Worm (Caenorhabditis elegans): ENCODE measurements around the gene sre-39.
A peak's percentile ranks its signal among the peaks of the same experiment; 100 is the strongest.

The sre-39 gene

DNA sequence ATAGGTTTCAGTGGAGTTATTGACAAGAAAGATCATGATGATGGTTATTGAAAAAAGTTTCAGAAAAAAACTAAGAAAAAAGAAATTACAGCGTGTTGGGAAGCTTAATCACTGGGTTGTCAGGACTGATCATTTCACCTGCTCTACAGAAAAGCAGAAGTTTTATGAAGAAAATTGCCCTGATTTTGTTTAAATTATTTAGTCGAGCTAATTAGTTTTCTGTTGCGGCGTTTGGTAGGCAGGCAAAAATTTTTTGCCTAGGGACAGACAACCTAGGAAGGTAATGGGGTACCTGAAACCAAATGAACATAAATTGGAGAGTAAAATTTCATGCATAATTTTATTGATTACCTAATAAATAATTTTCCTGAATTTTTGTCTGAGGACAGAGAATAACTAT lies 3.3 kb upstream of the sre-39 start, which contains the start of gene sre-40 (continued):
- TF ChIP-seq pat-9 (tag; optimal IDR thresholded peaks at IDR 0.05): no peak

DNA sequence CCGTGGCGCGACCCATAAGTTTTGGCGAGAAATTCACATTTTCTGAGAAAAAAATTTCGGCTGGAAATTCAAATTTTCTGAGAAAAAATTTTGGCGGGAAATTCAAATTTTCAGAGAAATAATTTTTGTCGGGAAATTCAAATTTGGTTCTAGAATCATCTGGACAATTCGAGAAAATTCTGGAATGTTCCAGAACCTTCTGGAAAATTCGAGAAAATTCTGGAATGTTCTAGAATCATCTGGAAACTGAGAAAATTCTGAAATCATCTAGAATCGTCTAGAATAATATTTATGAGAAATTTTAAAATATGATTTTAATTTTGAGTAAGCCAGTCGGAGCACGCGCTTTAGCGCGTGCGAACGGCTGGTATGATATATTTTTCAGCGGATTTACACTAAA lies 2.2 kb upstream of the sre-39 start:
- TF ChIP-seq ref-2 (tag; optimal IDR thresholded peaks at IDR 0.05) (no peak), hlh-6 (tag; optimal IDR thresholded peaks at IDR 0.05) (no peak), ceh-6 (GFP tag; optimal IDR thresholded peaks at IDR 0.05) (no peak), tbx-2 (tag; optimal IDR thresholded peaks at IDR 0.05) (no peak), ceh-48 (tag; optimal IDR thresholded peaks at IDR 0.05) (no peak), ets-4 (tag; optimal IDR thresholded peaks at IDR 0.05) (no peak), lin-11 (tag; optimal IDR thresholded peaks at IDR 0.05) (no peak), gmeb-2 (tag; optimal IDR thresholded peaks at IDR 0.05) (no peak), ceh-45 (GFP tag; IDR thresholded peaks at IDR 0.05) (no peak)

DNA sequence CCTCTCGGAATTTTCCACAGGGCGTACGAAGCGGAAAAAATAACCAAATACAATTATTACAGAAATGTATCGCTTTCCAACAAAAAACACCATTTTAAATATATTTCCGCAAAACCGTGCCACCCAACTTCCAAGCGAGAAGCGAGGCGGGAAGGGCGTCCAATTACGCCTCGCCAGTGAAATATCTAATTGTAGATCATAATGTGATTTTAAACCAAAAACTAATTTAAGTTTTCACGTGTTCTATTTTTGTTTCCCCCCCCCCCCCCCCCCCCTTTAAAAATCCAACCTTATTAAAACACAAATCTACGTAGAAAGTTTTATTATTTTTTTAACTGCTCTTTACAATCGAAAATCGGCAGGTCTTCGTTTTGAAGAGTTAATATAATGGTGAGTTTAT lies 2.4 kb downstream of the sre-39 start, which contains the start of gene F10G7.12:
Gene F10G7.12 (plus strand): TSS at position 301 of the 400 bp plus-strand sequence.
- TF ChIP-seq F13H6.1 (tag; optimal IDR thresholded peaks at IDR 0.05) (no peak), ref-2 (tag; optimal IDR thresholded peaks at IDR 0.05) (no peak), tbx-2 (tag; optimal IDR thresholded peaks at IDR 0.05) (no peak), ets-4 (tag; optimal IDR thresholded peaks at IDR 0.05) (no peak)

ce11 chrII:4693129-4693528 lies 6.1 kb downstream of the sre-39 start, which contains the start of gene F10G7.5:
TSS of gene F10G7.5 (plus strand) at chrII:4693414.
- TF ChIP-seq elt-2 (tag; optimal IDR thresholded peaks at IDR 0.05) (peak; percentile 43), madf-2 (tag; optimal IDR thresholded peaks at IDR 0.05) (no peak)

DNA sequence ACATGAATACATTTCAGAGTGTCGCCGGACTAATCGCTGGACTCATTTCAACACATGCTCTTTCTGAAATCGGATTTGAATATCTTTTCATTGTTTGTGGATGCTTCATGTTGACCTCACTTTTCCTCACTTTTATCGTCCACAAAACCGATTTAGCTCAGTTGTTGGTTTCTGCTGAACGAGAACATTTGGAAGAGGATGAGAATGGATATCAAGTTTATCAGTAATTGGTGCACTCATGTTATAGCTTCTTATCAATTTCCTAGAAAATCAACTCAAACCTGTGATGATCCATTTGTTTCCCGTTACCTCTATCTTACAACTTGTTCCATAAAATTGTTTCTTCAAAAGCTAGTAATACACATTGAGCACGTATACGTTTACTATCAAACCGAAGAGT lies 9.0 kb downstream of the sre-39 start:
- TF ChIP-seq nhr-232 (tag; optimal IDR thresholded peaks at IDR 0.05) (no peak), lim-6 (tag; optimal IDR thresholded peaks at IDR 0.05) (no peak), odd-2 (tag; optimal IDR thresholded peaks at IDR 0.05) (no peak), pha-2 (tag; optimal IDR thresholded peaks at IDR 0.05) (no peak), unc-86 (tag; optimal IDR thresholded peaks at IDR 0.05) (no peak)

ce11 chrII:4698266-4698771 lies 11.3 kb downstream of the sre-39 start, which contains the start of the genes rpn-5 and scc-1:
TSS of gene rpn-5 (minus strand) at chrII:4698427.
TSS of gene scc-1 (plus strand) at chrII:4698721.
- TF ChIP-seq tbx-2 (tag; optimal IDR thresholded peaks at IDR 0.05) (peak; percentile 25), ets-4 (tag; optimal IDR thresholded peaks at IDR 0.05) (no peak), unc-42 (tag; optimal IDR thresholded peaks at IDR 0.05) (peak; percentile 3), pax-1 (tag; optimal IDR thresholded peaks at IDR 0.05) (peak; percentile 33), ref-2 (tag; optimal IDR thresholded peaks at IDR 0.05) (peak; percentile 21), C38D4.7 (GFP tag; optimal IDR thresholded peaks at IDR 0.05) (no peak), unc-55 (GFP tag; optimal IDR thresholded peaks at IDR 0.05) (peak; percentile 97), nfya-1 (tag; optimal IDR thresholded peaks at IDR 0.05) (peak; percentile 85)

DNA sequence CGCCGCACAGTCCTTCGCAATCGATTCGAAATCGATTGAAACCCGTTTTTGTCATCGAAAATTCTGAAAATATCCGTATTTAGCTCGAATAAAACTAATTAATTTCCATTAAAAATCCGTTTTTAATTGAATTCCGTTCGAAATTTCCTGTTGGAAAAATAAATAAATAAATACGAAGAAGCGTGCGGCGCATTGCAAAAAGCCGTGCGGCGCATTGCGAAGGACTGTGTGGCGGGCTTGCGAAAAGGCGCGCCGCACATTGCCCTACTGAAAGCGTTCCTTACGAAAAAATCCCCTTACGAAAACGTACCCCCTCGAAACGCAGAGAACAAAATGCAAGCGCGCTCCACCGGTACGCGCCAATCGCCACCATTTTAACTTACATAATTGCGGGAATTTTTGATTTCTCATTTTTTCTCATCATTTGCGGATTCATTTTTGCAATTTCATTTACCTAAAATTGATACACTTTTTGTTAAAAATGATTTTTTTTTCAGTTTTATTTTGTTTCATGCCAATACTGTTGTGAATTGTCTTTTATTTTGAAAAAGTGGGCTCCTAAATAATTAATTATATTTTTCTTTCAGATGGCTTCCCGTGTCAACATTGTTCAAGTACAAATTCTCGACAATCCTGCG lies 14.6 kb downstream of the sre-39 start, which contains the start of gene unc-85:
Gene unc-85 (plus strand): TSS at position 588 of the 638 bp plus-strand sequence.
- peak; percentile 75 for TF ChIP-seq ceh-34 (tag; optimal IDR thresholded peaks at IDR 0.05)
- TF ChIP-seq lin-11 (tag; optimal IDR thresholded peaks at IDR 0.05): peak; percentile 35
- TF ChIP-seq lim-6 (tag; optimal IDR thresholded peaks at IDR 0.05): peak; percentile 35
- peak; percentile 45 for TF ChIP-seq fax-1 (tag; optimal IDR thresholded peaks at IDR 0.05)
- peak; percentile 70 for TF ChIP-seq unc-42 (tag; optimal IDR thresholded peaks at IDR 0.05)
- peak; percentile 3 for TF ChIP-seq C38D4.7 (GFP tag; optimal IDR thresholded peaks at IDR 0.05)
- peak; percentile 51 for TF ChIP-seq ztf-16 (tag; optimal IDR thresholded peaks at IDR 0.05)
- TF ChIP-seq fkh-6 (tag; optimal IDR thresholded peaks at IDR 0.05): peak; percentile 41
- TF ChIP-seq zip-5 (tag; optimal IDR thresholded peaks at IDR 0.05): peak; percentile 56
- TF ChIP-seq pat-9 (tag; optimal IDR thresholded peaks at IDR 0.05): peak; percentile 33
- peak; percentile 3 for TF ChIP-seq K09A11.1 (tag; optimal IDR thresholded peaks at IDR 0.05; ENCODE audit: insufficient read depth)
- TF ChIP-seq ttx-3 (tag; optimal IDR thresholded peaks at IDR 0.05): peak; percentile 60
- peak; percentile 59 for TF ChIP-seq gmeb-2 (tag; optimal IDR thresholded peaks at IDR 0.05)
- TF ChIP-seq unc-3 (GFP tag; conservative IDR thresholded peaks at IDR 0.05): 0 out of 2 replicates have a peak, but pooled peaks have one; percentile 20
- TF ChIP-seq unc-3 (tag; optimal IDR thresholded peaks at IDR 0.05): peak; percentile 73
- TF ChIP-seq C08G9.2 (tag; optimal IDR thresholded peaks at IDR 0.05): peak; percentile 73
- TF ChIP-seq ets-4 (tag; optimal IDR thresholded peaks at IDR 0.05): peak; percentile 19
- peak; percentile 55 for TF ChIP-seq rnt-1 (tag; optimal IDR thresholded peaks at IDR 0.05)
- peak; percentile 47 for TF ChIP-seq T23F11.4 (GFP tag; optimal IDR thresholded peaks at IDR 0.05)
- peak; percentile 86 for TF ChIP-seq ceh-31 (tag; optimal IDR thresholded peaks at IDR 0.05)
- peak; percentile 8 for TF ChIP-seq Y22D7AL.16 (tag; optimal IDR thresholded peaks at IDR 0.05)
- peak; percentile 51 for TF ChIP-seq che-1 (tag; optimal IDR thresholded peaks at IDR 0.05)
